Fruit fly (Drosophila melanogaster) whole organism, wandering third instar larva: Measurements from ENCODE around the gene CG42729.

Source experiments
- Abd-B ChIP-seq: fragments of >200 bp; optimal IDR thresholded peaks from 2 replicates; lab custom pipeline; 2017; ENCODE audit warnings: missing biosample characterization, missing genetic modification characterization
- CG9705 ChIP-seq: fragments of 200-800 bp; sonication (Bioruptor generic); optimal IDR thresholded peaks from 2 replicates; lab custom pipeline; 2018; ENCODE audit warnings: missing biosample characterization, mild to moderate bottlenecking, missing genetic modification characterization
- CrebA ChIP-seq: fragments of 200-800 bp; sonication (Bioruptor generic); optimal IDR thresholded peaks from 2 replicates; lab custom pipeline; 2016; ENCODE audit warnings: missing biosample characterization, mild to moderate bottlenecking, missing genetic modification characterization, borderline replicate concordance
- Dif ChIP-seq: fragments of 200-275, 200-300 bp; sonication (Bioruptor generic); optimal IDR thresholded peaks from 2 replicates; lab custom pipeline; 2018; ENCODE audit warnings: missing biosample characterization, missing genetic modification characterization; ENCODE audit not compliant: partially characterized antibody
- HLH106 ChIP-seq: fragments of 200-800 bp; optimal IDR thresholded peaks from 3 replicates; lab custom pipeline; 2019; ENCODE audit warnings: missing biosample characterization, mild to moderate bottlenecking, missing genetic modification characterization, moderate library complexity
- Hnf4 ChIP-seq: fragments of 200-800 bp; sonication (Bioruptor generic); optimal IDR thresholded peaks from 2 replicates; lab custom pipeline; 2016; ENCODE audit warnings: missing biosample characterization, mild to moderate bottlenecking, missing genetic modification characterization
- Hr78 ChIP-seq: fragments of >200 bp; optimal IDR thresholded peaks from 2 replicates; lab custom pipeline; 2017; ENCODE audit warnings: missing biosample characterization, missing genetic modification characterization
- Hr83 ChIP-seq: fragments of 200-300 bp; sonication (Bioruptor generic); optimal IDR thresholded peaks from 2 replicates; lab custom pipeline; 2016; ENCODE audit warnings: missing biosample characterization, mild to moderate bottlenecking, missing genetic modification characterization, moderate library complexity; ENCODE audit not compliant: poor library complexity, severe bottlenecking
- Jra ChIP-seq: sonication (Bioruptor generic); optimal IDR thresholded peaks from 2 replicates; lab custom pipeline; 2016; ENCODE audit warnings: missing biosample characterization, missing genetic modification characterization
- Mio ChIP-seq: sonication (Bioruptor generic); optimal IDR thresholded peaks from 2 replicates; lab custom pipeline; 2016; ENCODE audit warnings: missing biosample characterization, missing genetic modification characterization
- Myc ChIP-seq: fragments of >200 bp; optimal IDR thresholded peaks from 2 replicates; lab custom pipeline; 2017
- OdsH ChIP-seq: fragments of 200-800 bp; sonication (Bioruptor generic); optimal IDR thresholded peaks from 2 replicates; lab custom pipeline; 2016; ENCODE audit warnings: missing biosample characterization, mild to moderate bottlenecking, missing genetic modification characterization
- Rel ChIP-seq, 2 experiments: fragments of 200-800 bp; sonication (Bioruptor generic) in 1 of 2; optimal IDR thresholded peaks; 2 replicates in 1 of 2; 3 replicates in 1 of 2; lab custom pipeline; 2016 to 2019; ENCODE audit warnings: mild to moderate bottlenecking in 2 of 2, missing biosample characterization in 2 of 2, missing genetic modification characterization in 2 of 2, moderate library complexity in 1 of 2
- Sp1 ChIP-seq: fragments of 200-800 bp; sonication (Bioruptor generic); optimal IDR thresholded peaks from 3 replicates; lab custom pipeline; 2019; ENCODE audit warnings: missing biosample characterization, mild to moderate bottlenecking, missing genetic modification characterization, moderate library complexity
- br ChIP-seq: fragments of 200-800 bp; sonication (Bioruptor generic); optimal IDR thresholded peaks from 2 replicates; lab custom pipeline; 2016; ENCODE audit warnings: missing biosample characterization, missing genetic modification characterization
- brk ChIP-seq: fragments of 200-800 bp; sonication (Bioruptor generic); optimal IDR thresholded peaks from 2 replicates; lab custom pipeline; 2016; ENCODE audit warnings: missing biosample characterization, mild to moderate bottlenecking, missing genetic modification characterization
- dl ChIP-seq, 2 experiments: fragments of 175-275, 200-275 bp in 1 of 2; fragments of 200-275 bp in 1 of 2; sonication (Bioruptor generic); optimal IDR thresholded peaks; lab custom pipeline; 2018; ENCODE audit warnings: mild to moderate bottlenecking in 2 of 2, missing biosample characterization in 2 of 2, missing genetic modification characterization in 2 of 2, moderate library complexity in 2 of 2; ENCODE audit not compliant: partially characterized antibody in 2 of 2, insufficient read depth in 1 of 2
- dsf ChIP-seq: sonication (Bioruptor generic); optimal IDR thresholded peaks from 2 replicates; lab custom pipeline; 2016; ENCODE audit warnings: missing biosample characterization, missing genetic modification characterization, borderline replicate concordance
- ey ChIP-seq: fragments of 200-800 bp; sonication (Bioruptor generic); optimal IDR thresholded peaks from 2 replicates; lab custom pipeline; 2016; ENCODE audit warnings: missing biosample characterization, missing genetic modification characterization
- foxo ChIP-seq, 2 experiments: fragments of 200-800 bp; sonication (Bioruptor generic); optimal IDR thresholded peaks; 2 replicates in 1 of 2; 3 replicates in 1 of 2; lab custom pipeline; 2016 to 2017; ENCODE audit warnings: missing biosample characterization in 2 of 2, missing genetic modification characterization in 2 of 2
- fru ChIP-seq: fragments of 200-800 bp; sonication (Bioruptor generic); optimal IDR thresholded peaks from 3 replicates; lab custom pipeline; 2016; ENCODE audit warnings: missing biosample characterization, mild to moderate bottlenecking, missing genetic modification characterization
- h ChIP-seq: fragments of 200-800 bp; sonication (Bioruptor generic); optimal IDR thresholded peaks from 3 replicates; lab custom pipeline; 2016; ENCODE audit warnings: missing biosample characterization, mild to moderate bottlenecking, missing genetic modification characterization
- jim ChIP-seq: fragments of 175-275, 200-325 bp; sonication (Bioruptor generic); optimal IDR thresholded peaks from 2 replicates; lab custom pipeline; 2016; ENCODE audit warnings: missing biosample characterization, mild to moderate bottlenecking, missing genetic modification characterization
- lola ChIP-seq: fragments of >200 bp; optimal IDR thresholded peaks from 2 replicates; lab custom pipeline; 2017; ENCODE audit warnings: missing biosample characterization, missing genetic modification characterization
- pan ChIP-seq: fragments of >200 bp; optimal IDR thresholded peaks from 2 replicates; lab custom pipeline; 2017
- psq ChIP-seq: fragments of 200-800 bp; sonication (Bioruptor generic); optimal IDR thresholded peaks from 3 replicates; lab custom pipeline; 2017; ENCODE audit warnings: missing biosample characterization, mild to moderate bottlenecking, missing genetic modification characterization, moderate library complexity
- rgr ChIP-seq: fragments of 200-800 bp; sonication (Bioruptor generic); optimal IDR thresholded peaks from 3 replicates; lab custom pipeline; 2016; ENCODE audit warnings: missing biosample characterization, mild to moderate bottlenecking, missing genetic modification characterization
- sage ChIP-seq: fragments of 200-800 bp; sonication (Bioruptor generic); optimal IDR thresholded peaks from 2 replicates; lab custom pipeline; 2016; ENCODE audit warnings: missing biosample characterization, mild to moderate bottlenecking, missing genetic modification characterization
- tai ChIP-seq: sonication (Bioruptor generic); optimal IDR thresholded peaks from 2 replicates; lab custom pipeline; 2016; ENCODE audit warnings: missing biosample characterization, missing genetic modification characterization
- woc ChIP-seq: sonication (Bioruptor generic); optimal IDR thresholded peaks from 2 replicates; lab custom pipeline; 2016; ENCODE audit warnings: missing biosample characterization, mild to moderate bottlenecking, missing genetic modification characterization

Gene CG42729

DNA sequence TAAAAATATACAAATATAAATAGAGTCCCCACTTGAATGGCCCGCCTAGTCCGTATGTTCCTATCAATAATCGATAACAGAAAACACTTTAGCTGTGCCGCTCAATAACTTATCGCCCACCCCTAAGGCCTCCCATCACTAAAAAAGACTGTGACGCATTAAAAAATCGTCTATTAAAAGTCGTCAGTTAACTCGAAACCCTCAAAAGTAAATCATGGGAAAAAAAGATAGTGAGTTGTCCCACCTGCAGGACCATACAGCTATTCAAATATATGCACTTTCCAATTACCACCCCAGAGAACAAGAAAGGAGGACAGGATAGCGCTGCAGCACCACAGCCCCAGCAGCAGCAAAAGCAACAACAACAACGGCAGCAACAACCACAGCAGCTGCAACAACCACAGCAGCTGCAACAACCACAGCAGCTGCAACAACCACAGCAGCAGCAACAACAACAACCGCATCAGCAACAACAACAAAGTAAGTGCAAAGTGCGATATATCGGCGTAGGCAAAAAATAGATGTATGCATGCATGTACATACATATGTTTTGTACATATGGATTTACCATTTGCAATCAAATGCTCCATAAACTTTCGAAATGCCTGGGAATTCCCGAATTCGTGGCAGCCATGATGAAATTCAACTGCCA is 26.8 kb upstream of the CG42729 start, which contains the start of gene AGO2 (continued):
- no peak for TF ChIP-seq ey
- TF ChIP-seq jim (GFP tag; lab: Kevin White, UChicago), result no peak
- no peak for TF ChIP-seq Hr78

dm6 chr3L:15548843-15549242 is 21.5 kb upstream of the CG42729 start:
- no peak for TF ChIP-seq dsf (GFP tag; lab: Kevin White, UChicago)
- no peak for TF ChIP-seq HLH106
- TF ChIP-seq Mio (GFP tag; lab: Kevin White, UChicago), result no peak
- TF ChIP-seq Myc (lab: Kevin White, UChicago), result no peak
- TF ChIP-seq brk, result peak; percentile 13
- no peak for TF ChIP-seq pan (lab: Kevin White, UChicago)
- peak; percentile 63 for TF ChIP-seq h
- TF ChIP-seq br (GFP tag; lab: Kevin White, UChicago), result peak; percentile 17
- TF ChIP-seq OdsH, result peak; percentile 40
- peak; percentile 13 for TF ChIP-seq fru (GFP tag; lab: Kevin White, UChicago)
- no peak for TF ChIP-seq Jra (GFP tag; lab: Kevin White, UChicago)
- peak; percentile 42 for TF ChIP-seq rgr
- peak; percentile 42 for TF ChIP-seq Sp1
- TF ChIP-seq dl (GFP tag; optimal IDR thresholded peaks at IDR 0.05; lab: Kevin White, UChicago; ENCODE audit: insufficient read depth in 1 of 2, partially characterized antibody in 2 of 2), result no peak
- no peak for TF ChIP-seq Dif (GFP tag; lab: Kevin White, UChicago)
- peak; percentile 42 for TF ChIP-seq Hr83 (GFP tag; lab: Kevin White, UChicago)
- no peak for TF ChIP-seq CG9705
- TF ChIP-seq foxo (GFP tag; optimal IDR thresholded peaks at IDR 0.05; lab: Kevin White, UChicago), result peak in 1 of 2 experiments; percentile 13
- no peak for TF ChIP-seq ey
- TF ChIP-seq, all 38 proteins: peak for 9

- TF ChIP-seq ey, result no peak
- no peak for TF ChIP-seq Dif (GFP tag; lab: Kevin White, UChicago)
- peak; percentile 85 for TF ChIP-seq CrebA
- TF ChIP-seq brk, result peak; percentile 59
- TF ChIP-seq pan (lab: Kevin White, UChicago), result no peak
- TF ChIP-seq psq (GFP tag; lab: Kevin White, UChicago), result no peak
- no peak for TF ChIP-seq foxo (GFP tag; optimal IDR thresholded peaks at IDR 0.05; lab: Kevin White, UChicago)
- no peak for TF ChIP-seq lola
- TF ChIP-seq Rel (GFP tag; optimal IDR thresholded peaks at IDR 0.05; lab: Kevin White, UChicago), result peak; percentile 52
- peak; percentile 95 for TF ChIP-seq Rel (tag; optimal IDR thresholded peaks at IDR 0.05; lab: Kevin White, UChicago)
- no peak for TF ChIP-seq rgr
- peak; percentile 38 for TF ChIP-seq br (GFP tag; lab: Kevin White, UChicago)
Measured at dm6 chr3L:15547187-15547790, 20.0 kb upstream of the CG42729 start.

DNA sequence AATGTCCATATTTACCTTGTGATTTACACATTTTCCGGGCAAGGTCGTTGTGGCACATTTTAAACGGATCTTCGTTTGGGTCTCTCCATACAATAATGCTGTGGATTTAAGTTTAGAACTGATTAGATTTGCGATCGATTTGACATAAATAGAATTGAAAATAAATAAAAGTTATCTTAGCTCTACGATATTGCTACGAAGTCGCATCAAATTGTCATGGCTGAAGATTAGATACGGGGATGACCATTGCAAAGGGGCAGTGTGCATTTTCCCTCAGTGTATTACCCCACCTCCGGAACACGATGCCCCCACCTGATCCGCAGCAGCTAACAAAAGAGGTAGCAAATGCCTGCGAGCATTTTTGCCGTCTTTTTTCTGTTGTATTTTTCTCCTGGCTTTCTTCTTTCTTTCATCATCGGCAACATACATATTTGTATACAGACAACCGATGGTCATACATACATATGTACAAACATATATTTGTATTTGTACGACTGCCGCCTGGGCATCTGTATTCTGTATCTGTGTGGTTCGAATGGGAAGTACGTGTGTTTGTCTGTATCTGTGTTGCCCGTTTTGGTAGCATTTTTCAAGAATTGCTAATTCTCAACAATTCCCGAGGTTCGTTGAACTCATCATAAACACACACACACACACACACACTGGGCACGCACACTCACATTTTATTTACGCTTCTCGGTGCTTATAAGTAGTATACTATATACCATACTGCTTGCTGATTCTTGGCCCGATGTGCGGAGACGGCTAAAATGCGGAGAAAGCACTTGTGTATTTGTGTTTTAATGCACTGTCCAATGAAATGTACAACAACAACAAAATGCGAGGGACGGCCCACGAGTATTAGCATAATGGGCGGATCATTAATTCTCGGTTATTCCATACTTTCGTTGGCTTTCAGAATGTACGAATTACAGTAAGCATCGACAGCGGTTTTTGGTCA is 17.4 kb upstream of the CG42729 start:
- peak; percentile 15 for TF ChIP-seq jim (GFP tag; lab: Kevin White, UChicago)
- no peak for TF ChIP-seq h
- no peak for TF ChIP-seq brk
- no peak for TF ChIP-seq Rel (GFP tag; optimal IDR thresholded peaks at IDR 0.05; lab: Kevin White, UChicago)
- peak; percentile 53 for TF ChIP-seq Rel (tag; optimal IDR thresholded peaks at IDR 0.05; lab: Kevin White, UChicago)
- no peak for TF ChIP-seq Hr78
- peak in 1 of 2 experiments; percentile 39 for TF ChIP-seq foxo (GFP tag; optimal IDR thresholded peaks at IDR 0.05; lab: Kevin White, UChicago)
- TF ChIP-seq dl (GFP tag; optimal IDR thresholded peaks at IDR 0.05; lab: Kevin White, UChicago; ENCODE audit: insufficient read depth in 1 of 2, partially characterized antibody in 2 of 2), result no peak
- TF ChIP-seq fru (GFP tag; lab: Kevin White, UChicago), result peak; percentile 37
- peak; percentile 35 for TF ChIP-seq HLH106
- peak; percentile 16 for TF ChIP-seq Sp1
- peak; percentile 53 for TF ChIP-seq psq (GFP tag; lab: Kevin White, UChicago)
- TF ChIP-seq tai (GFP tag; lab: Kevin White, UChicago), result no peak
- TF ChIP-seq br (GFP tag; lab: Kevin White, UChicago), result peak; percentile 21
- TF ChIP-seq sage (GFP tag; lab: Kevin White, UChicago), result no peak
- peak; percentile 39 for TF ChIP-seq woc (GFP tag; lab: Kevin White, UChicago)
- no peak for TF ChIP-seq CG9705
- TF ChIP-seq Abd-B, result no peak
- peak; percentile 20 for TF ChIP-seq rgr
- TF ChIP-seq Myc (lab: Kevin White, UChicago), result no peak
- no peak for TF ChIP-seq Mio (GFP tag; lab: Kevin White, UChicago)
- peak; percentile 0 for TF ChIP-seq Hnf4 (GFP tag; lab: Kevin White, UChicago)
- peak; percentile 12 for TF ChIP-seq OdsH
- TF ChIP-seq ey, result peak; percentile 37
